Fruit fly (Drosophila melanogaster) whole organism: ENCODE results near the gene CG17211.

Experiments used
- CG8478 ChIP-seq: fragments of >200 bp; optimal IDR thresholded peaks from 2 replicates; lab custom pipeline; 2018; ENCODE audit warnings: inconsistent platforms
- Dll ChIP-seq: fragments of >200 bp; optimal IDR thresholded peaks from 2 replicates; lab custom pipeline; 2017
- EcR ChIP-seq, 2 experiments: fragments of >200 bp; optimal IDR thresholded peaks; 2 replicates each; lab custom pipeline; 2017; ENCODE audit warnings: missing biosample characterization in 2 of 2, missing genetic modification characterization in 2 of 2, missing genetic modification reagents in 2 of 2
- pan ChIP-seq: fragments of >200 bp; optimal IDR thresholded peaks from 2 replicates; lab custom pipeline; 2017
- psq ChIP-seq: fragments of >200 bp; optimal IDR thresholded peaks from 2 replicates; lab custom pipeline; 2017
- usp ChIP-seq: fragments of >200 bp; optimal IDR thresholded peaks from 2 replicates; lab custom pipeline; 2017; ENCODE audit warnings: missing biosample characterization, missing genetic modification characterization, mixed read lengths

DNA sequence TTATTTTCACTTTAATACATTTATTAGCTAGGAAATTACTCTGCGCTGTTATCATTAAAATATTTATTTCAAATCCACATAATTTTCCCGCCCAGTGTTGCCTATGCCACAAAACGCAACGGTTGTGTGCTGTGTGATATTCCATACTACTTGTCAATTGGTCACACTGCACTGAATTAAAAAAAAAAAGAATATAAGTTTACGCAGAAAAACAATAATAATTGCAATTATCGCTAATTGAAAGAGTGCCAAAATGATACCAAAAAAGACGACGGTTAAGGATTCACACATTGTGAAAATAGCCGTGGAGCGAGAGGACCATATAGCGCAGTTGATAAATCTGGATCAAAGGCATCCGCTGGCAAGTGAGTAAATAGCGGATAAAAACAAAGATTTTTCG lies 16.5 kb upstream of the CG17211 start, which contains the start of gene Ced-12:
- TF ChIP-seq pan (lab: Kevin White, UChicago) (no peak), usp (no peak), EcR (GFP tag; optimal IDR thresholded peaks at IDR 0.05; lab: Kevin White, UChicago) (no peak), CG8478 (no peak), psq (no peak), Dll (lab: Kevin White, UChicago) (no peak)
